Worm (Caenorhabditis elegans): ENCODE measurements around the gene C47D12.5.

The C47D12.5 gene

DNA sequence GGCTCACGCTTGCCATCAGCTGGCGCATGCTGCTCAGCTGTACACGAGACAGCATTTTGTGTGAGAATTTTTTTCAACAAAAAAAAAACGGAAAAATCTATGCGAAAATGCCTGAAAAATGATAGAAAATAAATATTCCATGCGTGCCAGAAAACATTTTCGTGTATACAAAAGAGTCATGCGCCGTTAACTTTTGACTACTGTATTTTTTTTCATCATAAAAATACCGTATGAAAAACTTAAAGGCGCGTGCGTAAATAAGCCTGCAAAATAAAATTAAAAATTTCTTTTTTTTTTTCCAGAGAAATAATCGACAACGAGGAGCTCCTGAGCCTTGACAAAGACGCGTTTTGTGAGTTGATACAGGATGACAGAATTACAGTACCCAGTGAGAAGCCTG lies 4.9 kb upstream of the C47D12.5 start:
- TF ChIP-seq nfya-1 (tag; optimal IDR thresholded peaks at IDR 0.05; ENCODE audit: insufficient read depth), result no peak
- TF ChIP-seq fos-1 (tag; optimal IDR thresholded peaks at IDR 0.05), result no peak
- no peak for TF ChIP-seq ztf-11 (tag; optimal IDR thresholded peaks at IDR 0.05)
- TF ChIP-seq ama-1 (optimal IDR thresholded peaks at IDR 0.05), result no peak
- no peak for TF ChIP-seq nhr-77 (tag; optimal IDR thresholded peaks at IDR 0.05)
- TF ChIP-seq lin-15B (tag; optimal IDR thresholded peaks at IDR 0.05), result no peak
- TF ChIP-seq zag-1 (tag; optimal IDR thresholded peaks at IDR 0.05), result no peak
- TF ChIP-seq daf-12 (tag; optimal IDR thresholded peaks at IDR 0.05), result no peak
- no peak for TF ChIP-seq ceh-16 (tag; optimal IDR thresholded peaks at IDR 0.05)
- TF ChIP-seq aly-2 (tag; optimal IDR thresholded peaks at IDR 0.05), result no peak
- TF ChIP-seq egl-27 (tag; optimal IDR thresholded peaks at IDR 0.05), result no peak

DNA sequence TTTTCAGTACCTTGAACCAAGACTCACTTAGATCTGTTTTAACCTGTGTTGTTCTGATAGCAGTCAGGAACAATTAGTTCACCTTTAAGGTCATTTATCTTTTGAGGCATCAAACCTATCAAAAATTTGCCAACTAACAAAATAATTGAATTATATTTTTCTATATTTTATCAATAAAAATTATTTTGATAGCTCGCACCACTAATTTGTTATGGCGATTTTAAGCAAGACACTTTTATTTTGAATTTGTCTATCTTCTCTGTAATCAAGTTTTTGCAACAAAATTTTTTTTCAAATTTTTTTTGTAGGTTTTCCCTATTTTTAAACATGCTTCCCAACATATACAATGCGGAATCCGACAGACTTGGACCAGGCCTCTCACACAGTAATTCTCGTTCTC lies 3.6 kb upstream of the C47D12.5 start, which contains the start of gene kel-1:
kel-1 (plus strand) TSS at position 301 of the 400 bp plus-strand sequence.
- no peak for TF ChIP-seq nhr-12 (tag; optimal IDR thresholded peaks at IDR 0.05)

DNA sequence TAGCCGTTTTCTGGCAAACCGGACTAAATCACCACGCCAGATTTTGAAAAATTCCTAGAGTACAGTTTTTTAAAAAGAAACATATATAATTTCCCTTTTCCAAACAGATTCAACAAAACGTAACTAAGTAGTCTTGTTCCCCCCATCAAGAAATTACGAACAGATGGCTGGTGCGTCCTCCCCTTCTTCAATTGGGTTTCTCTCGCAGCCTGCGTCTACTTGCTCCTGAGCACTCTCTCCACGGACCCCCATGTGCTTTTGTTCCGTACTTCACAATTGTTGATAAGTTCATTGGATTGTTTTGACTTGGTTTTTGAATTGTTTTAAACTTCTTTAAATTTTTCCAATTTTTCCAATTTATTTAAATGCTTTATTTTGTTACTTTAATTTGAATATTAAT lies 2.9 kb upstream of the C47D12.5 start:
- peak; percentile 29 for TF ChIP-seq hmg-11 (tag; optimal IDR thresholded peaks at IDR 0.05)
- TF ChIP-seq jun-1 (tag; optimal IDR thresholded peaks at IDR 0.05), result no peak
- TF ChIP-seq ceh-28 (tag; optimal IDR thresholded peaks at IDR 0.05), result no peak
- TF ChIP-seq ZK546.5 (tag; optimal IDR thresholded peaks at IDR 0.05), result no peak
- TF ChIP-seq ztf-4 (tag; optimal IDR thresholded peaks at IDR 0.05), result no peak
- no peak for TF ChIP-seq unc-39 (tag; optimal IDR thresholded peaks at IDR 0.05)
- TF ChIP-seq nhr-23 (tag; optimal IDR thresholded peaks at IDR 0.05), result no peak
- TF ChIP-seq nhr-76 (tag; optimal IDR thresholded peaks at IDR 0.05), result no peak
- TF ChIP-seq sea-2 (GFP tag; optimal IDR thresholded peaks at IDR 0.05), result no peak
- TF ChIP-seq unc-62 (GFP tag; optimal IDR thresholded peaks at IDR 0.05), result no peak
- TF ChIP-seq fos-1 (tag; optimal IDR thresholded peaks at IDR 0.05), result no peak
- no peak for TF ChIP-seq ceh-16 (tag; optimal IDR thresholded peaks at IDR 0.05)
- TF ChIP-seq fkh-10 (GFP tag; optimal IDR thresholded peaks at IDR 0.05), result no peak
- no peak for TF ChIP-seq zag-1 (tag; optimal IDR thresholded peaks at IDR 0.05)
- no peak for TF ChIP-seq eor-1 (tag; optimal IDR thresholded peaks at IDR 0.05)
- peak; percentile 15 for TF ChIP-seq pha-4 (tag; optimal IDR thresholded peaks at IDR 0.05)
- no peak for TF ChIP-seq pqm-1 (tag; optimal IDR thresholded peaks at IDR 0.05)

DNA sequence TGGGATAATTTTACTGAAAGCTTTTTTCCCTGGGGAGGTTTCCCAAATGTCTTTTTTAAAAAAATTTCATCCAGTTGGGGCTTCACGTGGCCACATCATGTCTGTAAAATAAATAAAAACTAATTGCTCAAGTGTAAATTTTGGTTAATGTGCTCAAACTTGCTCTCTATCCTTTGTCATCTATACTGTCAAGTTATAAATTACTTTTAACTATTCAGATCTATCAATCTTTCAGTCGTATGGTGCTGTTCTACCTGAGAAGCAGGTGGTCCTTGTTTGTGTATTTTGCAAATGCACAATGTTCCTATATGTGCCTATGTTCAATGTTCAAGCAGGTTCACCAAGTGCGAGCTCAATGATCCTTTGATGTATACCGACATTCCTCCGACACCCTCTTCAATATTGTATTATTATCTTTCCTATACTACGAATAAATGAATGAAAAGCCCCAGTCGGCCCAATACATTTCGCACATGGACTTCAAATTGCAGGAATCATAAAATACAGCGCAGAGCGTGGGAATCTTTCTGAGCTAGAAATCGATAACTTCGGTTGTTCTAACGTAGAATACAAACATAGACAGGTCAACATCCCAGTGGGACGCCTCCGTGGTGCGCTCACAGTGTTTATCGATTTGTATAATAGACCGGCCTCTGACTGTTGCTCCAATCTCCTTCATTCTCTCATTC lies 3.8 kb downstream of the C47D12.5 start, which contains the start of the genes sfxn-1.4 and C47D12.4:
sfxn-1.4 (minus strand) TSS at position 101 of the 689 bp plus-strand sequence.
C47D12.4 (plus strand) TSS at position 639 of the 689 bp plus-strand sequence.
- no peak for TF ChIP-seq daf-12 (tag; optimal IDR thresholded peaks at IDR 0.05)
- no peak for TF ChIP-seq ama-1 (optimal IDR thresholded peaks at IDR 0.05)
- TF ChIP-seq ztf-4 (tag; optimal IDR thresholded peaks at IDR 0.05), result no peak
- no peak for TF ChIP-seq lin-39 (tag; optimal IDR thresholded peaks at IDR 0.05)
- TF ChIP-seq nhr-67 (tag; optimal IDR thresholded peaks at IDR 0.05), result no peak
- TF ChIP-seq skn-1 (tag; optimal IDR thresholded peaks at IDR 0.05), result no peak
- TF ChIP-seq ztf-11 (tag; optimal IDR thresholded peaks at IDR 0.05), result no peak
- TF ChIP-seq ceh-28 (tag; optimal IDR thresholded peaks at IDR 0.05), result no peak
- no peak for TF ChIP-seq lin-15B (tag; optimal IDR thresholded peaks at IDR 0.05)
- TF ChIP-seq pqm-1 (tag; optimal IDR thresholded peaks at IDR 0.05), result no peak
- no peak for TF ChIP-seq pha-4 (tag; optimal IDR thresholded peaks at IDR 0.05)
- TF ChIP-seq tbx-2 (tag; optimal IDR thresholded peaks at IDR 0.05), result no peak
- TF ChIP-seq ZK546.5 (tag; optimal IDR thresholded peaks at IDR 0.05), result no peak

DNA sequence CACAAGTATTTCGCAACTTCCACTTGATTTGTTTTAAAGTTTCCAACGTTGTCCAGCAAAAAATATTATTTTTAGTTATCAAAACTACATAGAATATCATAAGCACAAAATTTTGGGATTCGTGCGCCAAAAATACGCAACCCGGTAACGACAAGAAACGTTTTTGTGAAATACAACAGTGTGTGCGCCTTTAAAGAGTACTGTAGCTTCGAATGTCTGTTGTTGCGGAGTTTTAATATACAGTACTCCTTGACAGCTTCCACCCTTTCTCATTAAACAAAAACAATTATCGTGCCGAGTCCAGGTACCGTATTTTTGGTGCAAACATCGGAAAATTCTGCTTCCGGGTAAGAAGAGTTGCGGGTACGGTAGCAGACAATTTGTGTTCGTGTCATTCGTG lies 4.9 kb downstream of the C47D12.5 start:
- TF ChIP-seq mdl-1 (tag; optimal IDR thresholded peaks at IDR 0.05) (no peak), unc-62 (GFP tag; optimal IDR thresholded peaks at IDR 0.05) (no peak), R02D3.7 (tag; optimal IDR thresholded peaks at IDR 0.05) (no peak), ama-1 (optimal IDR thresholded peaks at IDR 0.05) (no peak), ceh-9 (tag; optimal IDR thresholded peaks at IDR 0.05) (no peak), fkh-2 (tag; optimal IDR thresholded peaks at IDR 0.05) (no peak), nfya-1 (tag; optimal IDR thresholded peaks at IDR 0.05; ENCODE audit: insufficient read depth) (no peak), eor-1 (tag; optimal IDR thresholded peaks at IDR 0.05) (no peak)
